Fruit fly (Drosophila melanogaster): ENCODE measurements around the gene gnu.

gnu gene

dm6 chr3L:14804724-14805221, 1.6 kb upstream of the gnu start, which contains the start of gene CG17839 (continued):
- TF ChIP-seq lov (optimal IDR thresholded peaks at IDR 0.05) (no peak), lov (GFP tag; IDR thresholded peaks at IDR 0.05) (no peak), org-1 (GFP tag; optimal IDR thresholded peaks at IDR 0.05) (no peak), fd102C (GFP tag; optimal IDR thresholded peaks at IDR 0.05) (no peak), cato (GFP tag; optimal IDR thresholded peaks at IDR 0.05; ENCODE audit: borderline replicate concordance) (no peak), Scr (GFP tag; IDR thresholded peaks at IDR 0.05; ENCODE audit: partially characterized antibody) (0 out of 2 replicates have a peak, but pooled peaks have one; percentile 32), CG9609 (GFP tag; optimal IDR thresholded peaks at IDR 0.05) (no peak), CG14441 (GFP tag; IDR thresholded peaks at IDR 0.05) (no peak), repo (GFP tag; optimal IDR thresholded peaks at IDR 0.05) (no peak), CG1792 (GFP tag; optimal IDR thresholded peaks at IDR 0.05) (no peak), eve (GFP tag; optimal IDR thresholded peaks at IDR 0.05) (no peak), shn (GFP tag; optimal IDR thresholded peaks at IDR 0.05) (no peak), CG10959 (GFP tag; IDR thresholded peaks at IDR 0.05) (no peak), vfl (GFP tag; optimal IDR thresholded peaks at IDR 0.05) (no peak), CG3995 (GFP tag; optimal IDR thresholded peaks at IDR 0.05) (no peak), wek (GFP tag; optimal IDR thresholded peaks at IDR 0.05) (no peak), Dfd (GFP tag; optimal IDR thresholded peaks at IDR 0.05) (no peak), CG2116 (GFP tag; optimal IDR thresholded peaks at IDR 0.05) (no peak), CG18619 (GFP tag; optimal IDR thresholded peaks at IDR 0.05) (no peak), grn (GFP tag; optimal IDR thresholded peaks at IDR 0.05) (no peak), dmrt99B (tag; optimal IDR thresholded peaks at IDR 0.05) (no peak), CG9797 (GFP tag; optimal IDR thresholded peaks at IDR 0.05) (no peak), ac (GFP tag; optimal IDR thresholded peaks at IDR 0.05) (no peak), NK7.1 (GFP tag; optimal IDR thresholded peaks at IDR 0.05) (no peak), Dek (tag; optimal IDR thresholded peaks at IDR 0.05) (peak; percentile 10), cwo (GFP tag; optimal IDR thresholded peaks at IDR 0.05) (peak; percentile 28), Bdp1 (GFP tag; optimal IDR thresholded peaks at IDR 0.05) (no peak), Nf-YB (GFP tag; optimal IDR thresholded peaks at IDR 0.05) (no peak), Hand (GFP tag; optimal IDR thresholded peaks at IDR 0.05) (no peak), Oaz (GFP tag; IDR thresholded peaks at IDR 0.05) (0 out of 2 replicates have a peak, but pooled peaks have one; percentile 10), Dll (GFP tag; IDR thresholded peaks at IDR 0.05; ENCODE audit: partially characterized antibody) (no peak), h (optimal IDR thresholded peaks at IDR 0.05) (no peak), gsb-n (tag; optimal IDR thresholded peaks at IDR 0.05) (no peak), Aef1 (GFP tag; IDR thresholded peaks at IDR 0.05) (no peak), Hr78 (GFP tag; optimal IDR thresholded peaks at IDR 0.05) (no peak), Taf1 (GFP tag; IDR thresholded peaks at IDR 0.05) (no peak), nmo (GFP tag; optimal IDR thresholded peaks at IDR 0.05) (no peak), CG30431 (GFP tag; optimal IDR thresholded peaks at IDR 0.05) (no peak), CG34422 (GFP tag; IDR thresholded peaks at IDR 0.05) (peak; percentile 92; the same call in 1 of the 3 replicates), CG12236 (GFP tag; optimal IDR thresholded peaks at IDR 0.05) (no peak), NC2β (GFP tag; optimal IDR thresholded peaks at IDR 0.05) (no peak), Dip3 (GFP tag; optimal IDR thresholded peaks at IDR 0.05) (no peak), Gsc (GFP tag; IDR thresholded peaks at IDR 0.05) (no peak), amos (GFP tag; IDR thresholded peaks at IDR 0.05; ENCODE audit: partially characterized antibody) (no peak; the same call in 1 of the 2 replicates), trem (tag; optimal IDR thresholded peaks at IDR 0.05) (no peak), Eip74EF (GFP tag; optimal IDR thresholded peaks at IDR 0.05) (no peak), H2.0 (GFP tag; IDR thresholded peaks at IDR 0.05) (no peak), CrebB (tag; optimal IDR thresholded peaks at IDR 0.05) (peak; percentile 6), CG6854 (GFP tag; optimal IDR thresholded peaks at IDR 0.05) (peak; percentile 13), prd (optimal IDR thresholded peaks at IDR 0.05) (no peak), prd (GFP tag; IDR thresholded peaks at IDR 0.05) (no peak), gsb (GFP tag; IDR thresholded peaks at IDR 0.05) (no peak)

Data from whole organism, embryonic.